Fruit fly (Drosophila melanogaster): ENCODE results near the gene Strump.

dm6 chr3L:16128481-16128972 is 6.7 kb downstream of the Strump start, which contains the start of gene Pgm1:
- TF ChIP-seq CG8478 (optimal IDR thresholded peaks at IDR 0.05) (no peak), CTCF (optimal IDR thresholded peaks at IDR 0.05) (no peak)

Measured in S2 (cell line).